Fruit fly (Drosophila melanogaster) whole organism, adult: ENCODE results near the gene Ir75c.

Experiments
- CG1620 ChIP-seq: fragments of 200-800 bp; sonication (Bioruptor generic); optimal IDR thresholded peaks from 2 replicates; lab custom pipeline; 2016; ENCODE audit warnings: missing biosample characterization, missing genetic modification characterization
- CG7045 ChIP-seq: fragments of 200-800 bp; sonication (Bioruptor generic); optimal IDR thresholded peaks from 2 replicates; lab custom pipeline; 2017; ENCODE audit warnings: missing biosample characterization, mild to moderate bottlenecking, missing genetic modification characterization
- Clk ChIP-seq: fragments of 200-800 bp; sonication (Bioruptor generic); optimal IDR thresholded peaks from 2 replicates; lab custom pipeline; 2017; ENCODE audit warnings: missing biosample characterization, missing genetic modification characterization
- Hr96 ChIP-seq: fragments of 200-800 bp; sonication (Bioruptor generic); optimal IDR thresholded peaks from 2 replicates; lab custom pipeline; 2016; ENCODE audit warnings: missing biosample characterization, missing genetic modification characterization
- toe ChIP-seq: fragments of 200-800 bp; sonication (Bioruptor generic); optimal IDR thresholded peaks from 2 replicates; lab custom pipeline; 2016; ENCODE audit warnings: missing biosample characterization, missing genetic modification characterization

DNA sequence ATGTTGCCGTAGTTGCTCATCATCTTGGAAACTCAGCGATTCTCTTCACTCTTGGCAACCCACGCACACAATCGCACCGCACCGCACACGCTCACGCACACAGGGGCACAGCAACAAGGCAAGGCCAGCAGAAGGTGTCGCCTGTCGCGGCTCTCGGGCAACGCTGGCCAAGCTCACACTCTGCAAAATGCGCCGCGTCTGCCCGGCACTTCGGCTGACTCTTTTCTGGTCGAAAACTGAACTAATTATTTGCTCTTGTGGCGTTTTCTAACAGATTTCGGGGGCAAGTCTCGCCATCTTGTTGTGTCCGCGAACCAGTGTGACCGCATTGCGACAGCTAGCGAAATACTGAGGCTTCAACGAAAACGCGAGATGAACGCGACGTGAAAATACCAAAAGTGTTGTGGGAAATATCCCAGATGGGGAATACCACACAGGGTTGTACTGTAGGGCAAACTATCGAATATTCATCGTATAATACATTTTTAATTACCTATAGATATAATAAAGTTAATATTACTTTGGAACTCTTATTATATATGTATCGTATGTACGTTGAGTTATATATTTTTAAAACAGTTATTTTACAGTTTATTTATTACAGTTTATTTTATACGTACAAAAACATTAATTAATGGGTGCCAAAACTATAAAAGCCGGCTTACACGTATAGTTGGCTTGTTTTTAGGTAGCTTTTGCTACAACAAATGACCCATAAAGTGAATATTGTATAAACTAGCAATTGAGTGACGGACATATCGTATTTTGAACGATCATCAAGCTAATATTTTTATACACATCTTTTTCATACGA, 23.7 kb upstream of the Ir75c start, which contains the start of the genes MED19 and CG7430:
- TF ChIP-seq Hr96 = no peak
- TF ChIP-seq Clk (GFP tag; lab: Kevin White, UChicago) = no peak
- TF ChIP-seq toe (GFP tag; lab: Kevin White, UChicago) = no peak
- no peak for TF ChIP-seq CG7045 (GFP tag; lab: Kevin White, UChicago)
- no peak for TF ChIP-seq CG1620
